Worm (Caenorhabditis elegans) whole organism, L4 larva: Measurements from ENCODE around the gene spp-26.
A peak's percentile ranks its signal among the peaks of the same experiment; 100 is the strongest.

Experiments used
- F44E2.7 ChIP-seq: fragments of 200-800 bp; sonication (Bioruptor generic); IDR thresholded peaks from 2 replicates; pipeline ENCODE4 v2.1.2; 2022; ENCODE audit warnings: missing genetic modification characterization, missing compliant biosample characterization
- F49E8.2 ChIP-seq: sonication (generic microtip); optimal IDR thresholded peaks from 2 replicates; lab custom pipeline; 2016; ENCODE audit warnings: missing compliant biosample characterization, mild to moderate bottlenecking, missing genetic modification characterization, borderline replicate concordance
- R02D3.7 ChIP-seq: fragments of 150-350 bp; sonication (generic microtip); optimal IDR thresholded peaks from 3 replicates; lab custom pipeline; 2014; ENCODE audit warnings: missing biosample characterization, missing genetic modification characterization
- Y48G9A.11 ChIP-seq: fragments of 200-800 bp; sonication (Bioruptor generic); IDR thresholded peaks from 2 replicates; pipeline ENCODE4 v1.3.6; 2022; ENCODE audit warnings: missing genetic modification reagents, missing genetic modification characterization, missing compliant biosample characterization
- ZK546.5 ChIP-seq, 2 experiments: sonication (generic microtip); optimal IDR thresholded peaks; 2 replicates each; lab custom pipeline; 2017; ENCODE audit warnings: missing biosample characterization in 2 of 2, missing genetic modification characterization in 2 of 2
- aha-1 ChIP-seq: fragments of 150-350 bp; peaks from one replicate; lab custom pipeline; 2014; ENCODE audit warnings: missing biosample characterization, missing genetic modification characterization
- aly-2 ChIP-seq: sonication (generic microtip); optimal IDR thresholded peaks from 2 replicates; lab custom pipeline; 2018; ENCODE audit warnings: missing biosample characterization, missing genetic modification characterization
- ama-1 ChIP-seq: fragments of 150-350 bp; optimal IDR thresholded peaks from 2 replicates; lab custom pipeline; 2014; ENCODE audit warnings: inconsistent platforms, mixed read lengths
- ceh-44 ChIP-seq: fragments of 200-800 bp; sonication (Bioruptor generic); IDR thresholded peaks from 2 replicates; pipeline ENCODE4 v1.3.6; 2022; ENCODE audit warnings: missing genetic modification reagents, missing genetic modification characterization, missing compliant biosample characterization
- daf-16 ChIP-seq, 3 experiments: sonication (generic microtip); optimal IDR thresholded peaks; 2 replicates each; lab custom pipeline; 2016 to 2017; ENCODE audit warnings: missing genetic modification characterization in 3 of 3, missing genetic modification reagents in 3 of 3, mild to moderate bottlenecking in 2 of 3, missing compliant biosample characterization in 2 of 3, missing biosample characterization in 1 of 3, moderate library complexity in 1 of 3
- daf-19 ChIP-seq: fragments of 200-800 bp; sonication (Bioruptor generic); conservative IDR thresholded peaks from 2 replicates; pipeline ENCODE4 v1.3.6; 2022; ENCODE audit warnings: missing genetic modification characterization, missing compliant biosample characterization
- dmd-6 ChIP-seq: fragments of 200-800 bp; sonication (Bioruptor generic); IDR thresholded peaks from 2 replicates; pipeline ENCODE4 v1.3.6; 2022; ENCODE audit warnings: missing genetic modification reagents, missing genetic modification characterization, missing compliant biosample characterization
- dpl-1 ChIP-seq: fragments of 150-350 bp; optimal IDR thresholded peaks from 2 replicates; lab custom pipeline; 2014; ENCODE audit warnings: missing biosample characterization, missing genetic modification reagents, missing genetic modification characterization
- dve-1 ChIP-seq: sonication (generic microtip); optimal IDR thresholded peaks from 2 replicates; lab custom pipeline; 2017; ENCODE audit warnings: antibody characterized with exemption, mild to moderate bottlenecking, missing genetic modification characterization, missing compliant biosample characterization; ENCODE audit not compliant: insufficient read depth
- egl-43 ChIP-seq: fragments of 200-800 bp; sonication (Bioruptor generic); IDR thresholded peaks from 2 replicates; pipeline ENCODE4 v1.3.6; 2022; ENCODE audit warnings: missing genetic modification reagents, missing genetic modification characterization, missing compliant biosample characterization
- gei-8 ChIP-seq: fragments of 200-800 bp; sonication (Bioruptor generic); optimal IDR thresholded peaks from 2 replicates; lab custom pipeline; 2018; ENCODE audit warnings: mild to moderate bottlenecking, missing genetic modification characterization, missing compliant biosample characterization
- hlh-11 ChIP-seq: fragments of 200-800 bp; sonication (Bioruptor generic); optimal IDR thresholded peaks from 2 replicates; lab custom pipeline; 2018; ENCODE audit warnings: mild to moderate bottlenecking, missing genetic modification characterization, missing compliant biosample characterization
- lim-7 ChIP-seq: fragments of 200-800 bp; sonication (Bioruptor generic); IDR thresholded peaks from 2 replicates; pipeline ENCODE4 v1.3.6; 2022; ENCODE audit warnings: missing genetic modification characterization, missing compliant biosample characterization
- lin-13 ChIP-seq: fragments of 150-350 bp; optimal IDR thresholded peaks from 2 replicates; lab custom pipeline; 2014; ENCODE audit warnings: missing biosample characterization, missing genetic modification reagents, missing genetic modification characterization
- lin-38 ChIP-seq: fragments of 200-800 bp; sonication (Bioruptor generic); IDR thresholded peaks from 2 replicates; pipeline ENCODE4 v1.3.6; 2022; ENCODE audit warnings: missing genetic modification reagents, missing genetic modification characterization, missing compliant biosample characterization
- lsy-2 ChIP-seq, 2 experiments: fragments of 150-350 bp in 1 of 2; sonication (generic microtip) in 1 of 2; optimal IDR thresholded peaks; 2 replicates each; lab custom pipeline; 2014 to 2017; ENCODE audit warnings: missing biosample characterization in 2 of 2, missing genetic modification characterization in 2 of 2
- mes-2 ChIP-seq: sonication (generic microtip); optimal IDR thresholded peaks from 2 replicates; lab custom pipeline; 2016; ENCODE audit warnings: missing genotype, mild to moderate bottlenecking, missing genetic modification characterization, missing compliant biosample characterization; ENCODE audit not compliant: poor library complexity, severe bottlenecking
- mxl-3 ChIP-seq: fragments of 200-800 bp; sonication (Bioruptor generic); optimal IDR thresholded peaks from 2 replicates; lab custom pipeline; 2018; ENCODE audit warnings: mild to moderate bottlenecking, missing genetic modification characterization, missing compliant biosample characterization
- nhr-111 ChIP-seq: fragments of 200-800 bp; sonication (Bioruptor generic); optimal IDR thresholded peaks from 2 replicates; lab custom pipeline; 2018; ENCODE audit warnings: mild to moderate bottlenecking, missing genetic modification characterization, missing compliant biosample characterization
- nhr-25 ChIP-seq: sonication (generic microtip); optimal IDR thresholded peaks from 2 replicates; lab custom pipeline; 2017; ENCODE audit warnings: missing genetic modification characterization, mild to moderate bottlenecking, missing compliant biosample characterization, antibody characterized with exemption, moderate library complexity, borderline replicate concordance; ENCODE audit not compliant: insufficient read depth
- nhr-28 ChIP-seq: fragments of 150-350 bp; optimal IDR thresholded peaks from 2 replicates; lab custom pipeline; 2014; ENCODE audit warnings: missing biosample characterization, missing genetic modification characterization
- nhr-6 ChIP-seq: fragments of 150-350 bp; optimal IDR thresholded peaks from 2 replicates; lab custom pipeline; 2014; ENCODE audit warnings: missing biosample characterization, missing genetic modification characterization
- pqm-1 ChIP-seq: sonication (generic microtip); optimal IDR thresholded peaks from 2 replicates; lab custom pipeline; 2017; ENCODE audit warnings: missing biosample characterization, missing genetic modification characterization
- skn-1 ChIP-seq: fragments of 150-350 bp; optimal IDR thresholded peaks from 2 replicates; lab custom pipeline; 2014; ENCODE audit warnings: missing biosample characterization, missing genetic modification characterization
- snpc-1.2 ChIP-seq: fragments of 200-800 bp; sonication (Bioruptor generic); IDR thresholded peaks from 2 replicates; pipeline ENCODE4 v1.3.6; 2022; ENCODE audit warnings: missing genetic modification reagents, missing genetic modification characterization, missing compliant biosample characterization
- snpc-4 ChIP-seq: fragments of 150-350 bp; optimal IDR thresholded peaks from 2 replicates; lab custom pipeline; 2014; ENCODE audit warnings: missing biosample characterization, missing genetic modification characterization
- tra-1 ChIP-seq: fragments of 200-800 bp; sonication (Bioruptor generic); IDR thresholded peaks from 2 replicates; pipeline ENCODE4 v1.3.6; 2022; ENCODE audit warnings: missing genetic modification reagents, missing genetic modification characterization, missing compliant biosample characterization
- unc-130 ChIP-seq: sonication (generic microtip); optimal IDR thresholded peaks from 2 replicates; lab custom pipeline; 2016; ENCODE audit warnings: missing genetic modification reagents, missing genetic modification characterization, missing compliant biosample characterization
- unc-62 ChIP-seq, 3 experiments: fragments of 150-350 bp in 1 of 3; sonication (generic microtip); optimal IDR thresholded peaks in 2 of 3; peaks in 1 of 3; 1 replicate in 1 of 3; 2 replicates in 2 of 3; lab custom pipeline; 2014 to 2017; ENCODE audit warnings: missing biosample characterization in 3 of 3, missing genetic modification characterization in 3 of 3, missing genetic modification reagents in 3 of 3, missing genotype in 1 of 3

Gene spp-26

ce11 chrV:6559105-6559504 lies at the start of gene spp-26:
TSS of gene spp-26 (minus strand) at chrV:6559205.
- no peak for TF ChIP-seq lim-7 (GFP tag; lab: Robert Waterston, UW)
- no peak for TF ChIP-seq gei-8 (GFP tag; lab: Kevin White, UChicago)
- TF ChIP-seq, all 104 proteins: peak for 0

DNA sequence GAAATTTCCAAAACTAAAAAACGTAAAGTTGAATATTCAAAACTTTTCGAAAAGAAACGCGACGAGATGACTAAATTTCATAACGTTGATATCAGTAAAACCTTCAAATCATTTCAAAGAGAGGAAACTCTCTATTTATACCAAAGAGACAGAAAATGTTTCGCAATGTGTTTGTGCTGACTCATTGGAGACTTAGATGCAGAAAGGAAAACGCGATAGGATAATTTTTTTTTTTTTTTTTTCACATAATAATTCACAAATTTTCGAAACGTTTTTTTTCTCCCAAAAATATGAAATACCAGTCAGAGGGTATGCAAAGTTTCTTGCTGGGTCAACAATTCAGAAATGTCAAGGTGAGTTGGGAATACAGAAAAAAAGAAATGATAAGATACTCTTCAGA lies 47.2 kb upstream of the spp-26 start:
- no peak for TF ChIP-seq Y48G9A.11 (GFP tag; lab: Robert Waterston, UW)
- no peak for TF ChIP-seq lin-13 (GFP tag; lab: Kevin White, UChicago)
- no peak for TF ChIP-seq nhr-28 (tag; lab: Kevin White, UChicago)
- no peak for TF ChIP-seq daf-16 (GFP tag; optimal IDR thresholded peaks at IDR 0.05; lab: Kevin White, UChicago)
- TF ChIP-seq daf-16 (tag; optimal IDR thresholded peaks at IDR 0.05; lab: Kevin White, UChicago), result peak; percentile 62
- TF ChIP-seq daf-19 (GFP tag; lab: Robert Waterston, UW), result no peak
- TF ChIP-seq nhr-111 (GFP tag; lab: Kevin White, UChicago), result no peak
- no peak for TF ChIP-seq ZK546.5 (tag; optimal IDR thresholded peaks at IDR 0.05; lab: Kevin White, UChicago)
- TF ChIP-seq snpc-4, result no peak
- 0 out of 2 replicates have a peak, but pooled peaks have one; percentile 41 for TF ChIP-seq snpc-1.2 (GFP tag; lab: Robert Waterston, UW)
- TF ChIP-seq pqm-1 (tag; lab: Kevin White, UChicago), result peak; percentile 11
- TF ChIP-seq mes-2, result peak; percentile 25
- TF ChIP-seq mxl-3, result no peak
- TF ChIP-seq dmd-6 (GFP tag; lab: Robert Waterston, UW), result peak; percentile 24; the same call in 1 of the 2 replicates
- peak; percentile 11 for TF ChIP-seq dpl-1 (GFP tag; lab: Kevin White, UChicago)
- TF ChIP-seq hlh-11 (tag; lab: Kevin White, UChicago), result peak; percentile 31
- no peak for TF ChIP-seq ceh-44 (GFP tag; lab: Robert Waterston, UW)
- peak in 1 of 2 experiments; percentile 46 for TF ChIP-seq lsy-2 (tag; optimal IDR thresholded peaks at IDR 0.05; lab: Kevin White, UChicago)
- no peak for TF ChIP-seq ama-1
- peak; percentile 47 for TF ChIP-seq dve-1
- no peak for TF ChIP-seq aha-1 (tag; lab: Kevin White, UChicago)

- TF ChIP-seq ZK546.5 (tag; optimal IDR thresholded peaks at IDR 0.05; lab: Kevin White, UChicago) (no peak), aha-1 (tag; lab: Kevin White, UChicago) (no peak)
These were observed 46.3 kb upstream of the spp-26 start, which contains the start of gene ZK1055.7 for ce11 chrV:6605275-6605674. TSS of gene ZK1055.7 (minus strand) at chrV:6605375.

DNA sequence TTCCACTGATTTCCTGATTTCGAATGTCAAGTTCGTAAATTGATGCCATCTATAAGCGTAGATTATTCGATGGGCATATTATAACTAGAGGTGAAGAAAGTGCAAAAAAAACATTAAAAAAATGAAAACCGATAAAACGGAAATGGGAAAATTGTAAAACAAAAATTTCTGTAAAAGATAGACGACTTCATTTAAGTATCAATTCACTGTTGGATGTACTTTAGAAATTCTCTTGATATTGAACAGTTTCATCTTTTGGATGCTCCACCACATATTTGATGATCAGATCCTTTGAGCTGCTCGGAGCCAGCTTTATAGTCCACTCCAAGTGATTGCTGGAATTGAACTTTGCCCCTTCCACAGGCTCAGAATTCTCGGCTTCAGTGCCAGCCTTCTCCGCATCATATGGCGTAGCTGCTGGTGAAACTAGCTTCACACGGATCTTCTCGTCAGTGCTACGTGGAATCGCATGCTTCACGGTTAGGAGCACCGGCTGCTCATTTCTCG lies 43.6 kb upstream of the spp-26 start, which contains the start of gene ZK1055.6:
Gene ZK1055.6 (minus strand): TSS at position 51 of the 507 bp plus-strand sequence.
- TF ChIP-seq R02D3.7 (tag; lab: Kevin White, UChicago) (no peak), aha-1 (tag; lab: Kevin White, UChicago) (peak; percentile 18), F44E2.7 (GFP tag; lab: Robert Waterston, UW) (no peak), snpc-1.2 (GFP tag; lab: Robert Waterston, UW) (no peak), nhr-25 (tag; lab: Kevin White, UChicago) (no peak), unc-62 (GFP tag; optimal IDR thresholded peaks at IDR 0.05 in 1 of 2; lab: Kevin White, UChicago) (peak in 1 of 2 experiments; percentile 93), unc-62 (tag; optimal IDR thresholded peaks at IDR 0.05; lab: Kevin White, UChicago) (no peak), aly-2 (tag; lab: Kevin White, UChicago) (no peak)

DNA sequence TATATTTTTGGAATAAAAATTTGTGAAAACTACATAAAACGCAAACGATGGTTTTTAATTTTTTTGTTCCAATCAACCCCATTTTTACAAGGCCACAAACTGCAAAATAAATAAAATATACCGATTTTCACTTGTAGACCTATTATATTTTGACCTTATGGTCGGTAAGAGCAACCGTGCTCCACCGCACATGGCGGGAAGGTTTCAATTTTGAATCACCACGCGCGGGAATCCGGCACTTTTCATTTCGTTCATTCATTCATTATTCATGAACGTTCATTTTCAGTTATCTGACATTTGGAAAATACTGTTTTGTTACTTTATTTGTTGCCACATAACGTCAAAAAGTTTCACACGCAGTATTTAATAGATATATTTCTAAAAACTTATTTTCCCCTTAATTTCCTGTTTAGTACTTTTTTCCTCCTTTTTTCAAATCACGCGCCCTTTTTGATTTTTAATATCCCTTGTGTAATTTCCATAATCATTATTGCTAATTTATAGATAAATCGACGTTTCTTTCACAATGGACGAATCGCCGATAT lies 34.8 kb upstream of the spp-26 start, which contains the start of gene hcp-1:
Gene hcp-1 (plus strand): TSS at position 495 of the 545 bp plus-strand sequence.
- TF ChIP-seq dpl-1 (GFP tag; lab: Kevin White, UChicago) (peak; percentile 85), ceh-44 (GFP tag; lab: Robert Waterston, UW) (no peak), nhr-6 (peak; percentile 47), tra-1 (GFP tag; lab: Robert Waterston, UW) (no peak), egl-43 (GFP tag; lab: Robert Waterston, UW) (no peak), unc-130 (GFP tag; lab: Kevin White, UChicago) (peak; percentile 81), nhr-28 (tag; lab: Kevin White, UChicago) (peak; percentile 35), lin-38 (peak; percentile 97), Y48G9A.11 (GFP tag; lab: Robert Waterston, UW) (peak; percentile 81), skn-1 (no peak), F49E8.2 (tag; lab: Kevin White, UChicago) (peak; percentile 77), snpc-1.2 (GFP tag; lab: Robert Waterston, UW) (peak; percentile 55; the same call in 1 of the 2 replicates)
- TF ChIP-seq, all 104 proteins: peak for 8
